Fruit fly (Drosophila melanogaster) whole organism, larva: ENCODE results near the gene sba.
A peak's percentile ranks its signal among the peaks of the same experiment; 100 is the strongest.

Source experiments
- noc ChIP-seq: fragments of 200-800 bp; sonication (Bioruptor generic); optimal IDR thresholded peaks from 3 replicates; lab custom pipeline; 2019; ENCODE audit warnings: missing biosample characterization, mild to moderate bottlenecking, missing genetic modification characterization, moderate library complexity

Gene sba

DNA sequence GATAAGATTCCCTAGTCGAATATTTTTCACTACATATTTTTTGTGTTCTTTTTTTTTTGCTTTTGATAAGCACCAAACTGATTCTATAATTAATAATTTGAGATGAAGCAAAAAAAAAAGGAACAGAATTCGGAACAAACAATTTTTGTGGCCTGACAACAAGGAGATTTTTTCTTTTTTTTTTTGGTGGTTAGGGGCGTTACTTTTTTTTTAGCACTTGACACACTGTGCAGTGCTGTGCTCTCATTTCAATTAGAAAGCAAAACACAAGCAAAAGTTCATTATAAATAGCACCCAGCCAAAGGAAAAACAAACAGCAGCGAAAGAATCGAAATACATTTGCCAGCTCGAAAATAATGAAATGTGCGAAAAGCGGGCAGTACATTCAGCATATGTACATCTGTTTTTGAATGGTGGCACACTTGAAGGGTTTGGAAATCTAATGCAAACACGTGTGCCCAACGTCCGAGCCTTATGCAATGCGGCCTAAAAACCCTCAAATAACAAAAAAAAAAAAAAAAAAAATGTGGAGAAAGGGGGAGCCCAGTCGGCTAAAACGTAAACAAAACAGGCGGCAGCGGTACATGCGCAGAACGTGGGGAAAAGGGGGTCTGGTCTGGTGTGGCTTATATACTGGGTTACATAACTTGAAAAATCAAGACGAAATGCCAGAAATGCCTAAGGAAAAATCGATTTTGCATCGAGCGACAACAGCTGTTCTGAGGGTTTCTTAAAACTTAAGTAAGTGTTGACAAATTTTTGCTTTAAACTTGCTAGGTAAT lies 19.1 kb upstream of the sba start:
- peak; percentile 37 for TF ChIP-seq noc

DNA sequence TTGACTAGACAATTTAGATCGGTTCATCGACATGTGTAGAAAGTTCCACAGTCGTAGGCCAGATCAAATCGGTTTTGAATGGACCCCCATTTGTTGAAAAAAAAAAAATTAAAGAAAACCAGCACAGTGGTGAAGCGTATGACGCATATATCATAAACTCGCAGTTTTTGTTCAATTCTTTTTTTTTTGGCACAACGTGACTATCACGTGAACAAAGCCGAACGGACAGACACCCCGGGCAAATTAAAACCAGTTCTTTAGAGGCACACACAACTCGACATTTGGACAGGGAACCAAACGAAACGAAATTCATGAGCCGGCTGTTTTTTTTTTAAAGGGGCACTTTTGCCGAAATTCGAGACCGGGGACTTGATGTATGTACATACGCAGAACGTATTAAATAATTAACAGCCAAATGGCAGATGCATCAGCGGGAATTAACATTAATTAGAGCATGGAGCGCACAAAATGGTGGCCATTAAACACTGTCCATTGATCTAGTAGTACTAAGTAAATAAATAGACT lies 18.1 kb upstream of the sba start:
- no peak for TF ChIP-seq noc

- no peak for TF ChIP-seq noc
Observed at dm6 chr3R:23939921-23940839, 17.4 kb upstream of the sba start.

DNA sequence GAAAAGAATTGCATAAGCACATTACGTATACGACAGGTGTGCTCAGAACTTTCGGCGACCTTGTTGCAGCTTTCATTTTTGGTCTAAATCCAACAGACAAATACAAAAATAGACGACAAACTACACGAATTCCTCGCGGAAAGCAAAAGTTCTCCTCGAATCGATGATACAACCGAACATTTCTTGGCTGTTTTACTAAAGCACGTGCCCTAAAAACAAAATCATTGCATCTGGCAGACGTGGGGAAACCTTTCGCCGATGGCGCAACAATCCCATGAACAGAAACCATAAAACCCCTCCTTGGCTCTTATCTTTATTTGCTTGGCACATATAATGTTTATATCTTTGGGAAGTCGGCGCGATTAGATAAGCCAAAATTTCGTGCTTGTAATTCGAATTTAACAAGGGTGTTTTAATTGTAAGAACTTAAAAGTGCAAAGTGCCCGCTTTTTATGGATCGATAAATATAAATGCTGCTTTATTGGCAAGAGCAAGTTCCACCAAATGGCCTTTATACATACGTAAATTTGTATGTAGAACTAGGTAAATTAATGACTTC lies 15.9 kb upstream of the sba start:
- no peak for TF ChIP-seq noc

- TF ChIP-seq noc = peak; percentile 47
Observed at dm6 chr3R:23933684-23934575, 11.2 kb upstream of the sba start, which contains the start of gene CG5854. Gene CG5854, plus strand, starts transcription at chr3R:23933912.

DNA sequence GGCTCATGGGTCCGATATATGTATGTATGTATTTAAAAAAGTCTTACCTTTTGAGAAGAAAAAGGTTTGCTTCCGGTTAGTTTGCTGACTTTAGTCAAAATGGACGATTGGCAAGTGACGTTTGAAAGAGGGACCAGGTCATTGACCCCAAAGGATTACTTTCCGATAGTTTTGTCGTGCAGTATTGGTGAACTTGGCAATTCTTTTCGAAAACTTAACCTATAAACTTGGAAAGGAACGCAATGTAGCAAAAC lies 10.6 kb upstream of the sba start, which contains the start of gene RpS19b:
Gene RpS19b (minus strand): TSS at position 101 of the 254 bp plus-strand sequence.
- TF ChIP-seq noc = no peak

- no peak for TF ChIP-seq noc
Observed at dm6 chr3R:23931095-23931728, 8.4 kb upstream of the sba start, which contains the start of the genes Rpt2 and CG13599. Gene Rpt2, minus strand, starts transcription at chr3R:23931558. Gene CG13599, plus strand, starts transcription at chr3R:23931639.

DNA sequence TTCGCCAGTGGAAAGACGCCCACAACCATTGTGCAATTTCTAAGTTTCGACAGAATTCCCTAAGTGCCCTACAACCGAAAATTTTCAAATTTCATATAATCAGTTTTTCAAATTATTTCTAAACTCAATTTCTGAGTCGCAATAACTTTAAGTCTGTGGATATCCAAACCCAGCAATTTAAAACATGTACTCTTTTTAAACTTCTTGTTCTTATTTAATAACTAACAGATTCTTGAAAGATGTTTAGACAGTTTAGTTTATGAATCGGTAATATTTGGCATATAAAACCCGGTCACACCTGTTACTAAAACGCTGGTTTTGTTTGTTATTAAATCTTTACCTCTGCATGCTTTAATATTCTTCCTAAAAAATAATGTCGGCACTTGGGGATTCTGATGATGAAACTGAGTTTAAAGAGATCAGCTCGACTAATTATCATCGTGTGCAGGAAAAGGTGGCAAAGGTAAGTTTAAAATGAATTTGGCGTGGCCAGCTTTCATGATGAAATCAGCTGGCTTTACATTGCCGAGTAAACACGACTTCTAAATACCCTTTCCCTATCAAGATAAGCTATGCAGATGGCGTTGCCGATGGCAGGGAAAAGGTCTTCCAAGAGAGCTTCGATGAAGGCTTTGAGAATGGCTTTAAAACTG lies 6.3 kb upstream of the sba start, which contains the start of the genes CG43998, CG43999 and CG31142:
Gene CG43998 (minus strand): TSS at position 51 of the 653 bp plus-strand sequence.
Gene CG43999 (minus strand): TSS at position 51 of the 653 bp plus-strand sequence.
Gene CG31142 (plus strand): TSS at position 294 of the 653 bp plus-strand sequence.
- no peak for TF ChIP-seq noc

dm6 chr3R:23927429-23927828 lies 4.7 kb upstream of the sba start, which contains the start of gene CG13601:
Gene CG13601, minus strand, starts transcription at chr3R:23927634.
- no peak for TF ChIP-seq noc

DNA sequence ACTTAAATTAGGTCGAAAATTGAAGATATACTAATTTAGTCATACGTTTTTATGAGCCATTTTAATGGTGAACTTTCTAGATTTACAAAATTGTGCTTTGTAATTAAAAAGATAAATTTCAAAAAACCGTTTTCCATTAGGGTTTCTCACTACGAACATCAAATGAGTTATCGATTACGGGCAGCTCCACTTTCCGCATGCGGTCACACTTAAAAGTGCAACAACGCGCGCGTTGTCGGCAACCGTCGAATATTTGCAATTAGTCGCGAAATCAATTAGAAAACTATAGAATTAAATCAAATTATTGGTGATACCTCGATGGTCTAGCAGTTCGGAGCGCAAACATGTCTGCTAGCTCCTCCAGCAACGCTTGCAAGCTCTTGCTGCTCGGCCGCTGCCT lies 1.4 kb upstream of the sba start, which contains the start of gene Ndc1:
Gene Ndc1 (plus strand): TSS at position 200 of the 400 bp plus-strand sequence.
- no peak for TF ChIP-seq noc

dm6 chr3R:23921701-23922501 lies 872 bp downstream of the sba start:
- TF ChIP-seq noc = peak; percentile 81

DNA sequence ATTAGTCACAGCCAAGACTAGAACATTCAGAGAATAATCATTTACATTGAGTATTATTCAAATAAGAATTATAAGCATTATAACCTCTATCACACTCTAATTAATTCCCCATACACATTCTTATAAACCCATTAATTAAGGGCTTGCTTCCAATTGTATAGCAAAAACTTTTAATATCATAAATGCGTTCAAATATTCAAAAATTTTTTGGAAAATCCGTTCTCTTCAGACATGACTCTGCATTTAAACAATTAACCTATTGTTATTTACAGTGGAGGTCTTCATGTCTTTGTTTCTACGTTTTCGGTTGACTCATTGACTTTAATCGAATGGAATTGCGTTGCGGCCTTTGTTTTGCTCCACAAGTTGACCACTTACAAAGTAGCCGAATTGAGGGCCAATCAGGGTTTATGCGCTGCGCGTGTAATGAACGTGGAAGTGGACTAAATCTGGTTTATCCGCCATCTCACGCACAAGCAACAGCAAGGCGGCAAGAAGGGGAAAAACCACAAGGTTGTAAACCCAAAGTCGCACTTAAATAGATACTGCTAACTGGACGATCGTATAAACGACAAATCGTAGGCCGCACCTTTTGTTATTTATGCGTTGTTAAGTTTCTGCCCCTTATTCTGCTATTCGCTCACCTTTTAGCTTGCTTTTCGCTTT lies 1.8 kb downstream of the sba start:
- TF ChIP-seq noc = no peak

dm6 chr3R:23920387-23920786 lies 2.4 kb downstream of the sba start:
- TF ChIP-seq noc = no peak
